Fruit fly (Drosophila melanogaster) whole organism, wandering third instar larva: ENCODE measurements around the gene PIG-C.

Source experiments
- Abd-B ChIP-seq: fragments of >200 bp; optimal IDR thresholded peaks from 2 replicates; lab custom pipeline; 2017; ENCODE audit warnings: missing biosample characterization, missing genetic modification characterization
- CG9705 ChIP-seq: fragments of 200-800 bp; sonication (Bioruptor generic); optimal IDR thresholded peaks from 2 replicates; lab custom pipeline; 2018; ENCODE audit warnings: missing biosample characterization, mild to moderate bottlenecking, missing genetic modification characterization
- Dif ChIP-seq: fragments of 200-275, 200-300 bp; sonication (Bioruptor generic); optimal IDR thresholded peaks from 2 replicates; lab custom pipeline; 2018; ENCODE audit warnings: missing biosample characterization, missing genetic modification characterization; ENCODE audit not compliant: partially characterized antibody
- GATAd ChIP-seq: sonication (Bioruptor generic); optimal IDR thresholded peaks from 2 replicates; lab custom pipeline; 2016; ENCODE audit warnings: missing biosample characterization, missing genetic modification characterization
- HLH106 ChIP-seq: fragments of 200-800 bp; optimal IDR thresholded peaks from 3 replicates; lab custom pipeline; 2019; ENCODE audit warnings: missing biosample characterization, mild to moderate bottlenecking, missing genetic modification characterization, moderate library complexity
- Hr78 ChIP-seq: fragments of >200 bp; optimal IDR thresholded peaks from 2 replicates; lab custom pipeline; 2017; ENCODE audit warnings: missing biosample characterization, missing genetic modification characterization
- Hr83 ChIP-seq: fragments of 200-300 bp; sonication (Bioruptor generic); optimal IDR thresholded peaks from 2 replicates; lab custom pipeline; 2016; ENCODE audit warnings: missing biosample characterization, mild to moderate bottlenecking, missing genetic modification characterization, moderate library complexity; ENCODE audit not compliant: poor library complexity, severe bottlenecking
- Jra ChIP-seq: sonication (Bioruptor generic); optimal IDR thresholded peaks from 2 replicates; lab custom pipeline; 2016; ENCODE audit warnings: missing biosample characterization, missing genetic modification characterization
- Mio ChIP-seq: sonication (Bioruptor generic); optimal IDR thresholded peaks from 2 replicates; lab custom pipeline; 2016; ENCODE audit warnings: missing biosample characterization, missing genetic modification characterization
- Myc ChIP-seq: fragments of >200 bp; optimal IDR thresholded peaks from 2 replicates; lab custom pipeline; 2017
- N ChIP-seq: fragments of >200 bp; optimal IDR thresholded peaks from 2 replicates; lab custom pipeline; 2018; ENCODE audit warnings: missing biosample characterization, missing external identifiers, missing genetic modification characterization
- OdsH ChIP-seq: fragments of 200-800 bp; sonication (Bioruptor generic); optimal IDR thresholded peaks from 2 replicates; lab custom pipeline; 2016; ENCODE audit warnings: missing biosample characterization, mild to moderate bottlenecking, missing genetic modification characterization
- Rel ChIP-seq, 2 experiments: fragments of 200-800 bp; sonication (Bioruptor generic) in 1 of 2; optimal IDR thresholded peaks; 2 replicates in 1 of 2; 3 replicates in 1 of 2; lab custom pipeline; 2016 to 2019; ENCODE audit warnings: mild to moderate bottlenecking in 2 of 2, missing biosample characterization in 2 of 2, missing genetic modification characterization in 2 of 2, moderate library complexity in 1 of 2
- Sp1 ChIP-seq: fragments of 200-800 bp; sonication (Bioruptor generic); optimal IDR thresholded peaks from 3 replicates; lab custom pipeline; 2019; ENCODE audit warnings: missing biosample characterization, mild to moderate bottlenecking, missing genetic modification characterization, moderate library complexity
- Vsx2 ChIP-seq: fragments of 200-300, 225-300 bp; sonication (Bioruptor generic); optimal IDR thresholded peaks from 2 replicates; lab custom pipeline; 2018; ENCODE audit warnings: missing biosample characterization, missing genetic modification characterization; ENCODE audit not compliant: partially characterized antibody
- br ChIP-seq: fragments of 200-800 bp; sonication (Bioruptor generic); optimal IDR thresholded peaks from 2 replicates; lab custom pipeline; 2016; ENCODE audit warnings: missing biosample characterization, missing genetic modification characterization
- brk ChIP-seq: fragments of 200-800 bp; sonication (Bioruptor generic); optimal IDR thresholded peaks from 2 replicates; lab custom pipeline; 2016; ENCODE audit warnings: missing biosample characterization, mild to moderate bottlenecking, missing genetic modification characterization
- dl ChIP-seq, 2 experiments: fragments of 175-275, 200-275 bp in 1 of 2; fragments of 200-275 bp in 1 of 2; sonication (Bioruptor generic); optimal IDR thresholded peaks; lab custom pipeline; 2018; ENCODE audit warnings: mild to moderate bottlenecking in 2 of 2, missing biosample characterization in 2 of 2, missing genetic modification characterization in 2 of 2, moderate library complexity in 2 of 2; ENCODE audit not compliant: partially characterized antibody in 2 of 2, insufficient read depth in 1 of 2
- dsf ChIP-seq: sonication (Bioruptor generic); optimal IDR thresholded peaks from 2 replicates; lab custom pipeline; 2016; ENCODE audit warnings: missing biosample characterization, missing genetic modification characterization, borderline replicate concordance
- ey ChIP-seq: fragments of 200-800 bp; sonication (Bioruptor generic); optimal IDR thresholded peaks from 2 replicates; lab custom pipeline; 2016; ENCODE audit warnings: missing biosample characterization, missing genetic modification characterization
- foxo ChIP-seq, 2 experiments: fragments of 200-800 bp; sonication (Bioruptor generic); optimal IDR thresholded peaks; 2 replicates in 1 of 2; 3 replicates in 1 of 2; lab custom pipeline; 2016 to 2017; ENCODE audit warnings: missing biosample characterization in 2 of 2, missing genetic modification characterization in 2 of 2
- h ChIP-seq: fragments of 200-800 bp; sonication (Bioruptor generic); optimal IDR thresholded peaks from 3 replicates; lab custom pipeline; 2016; ENCODE audit warnings: missing biosample characterization, mild to moderate bottlenecking, missing genetic modification characterization
- jim ChIP-seq: fragments of 175-275, 200-325 bp; sonication (Bioruptor generic); optimal IDR thresholded peaks from 2 replicates; lab custom pipeline; 2016; ENCODE audit warnings: missing biosample characterization, mild to moderate bottlenecking, missing genetic modification characterization
- lola ChIP-seq: fragments of >200 bp; optimal IDR thresholded peaks from 2 replicates; lab custom pipeline; 2017; ENCODE audit warnings: missing biosample characterization, missing genetic modification characterization
- pan ChIP-seq: fragments of >200 bp; optimal IDR thresholded peaks from 2 replicates; lab custom pipeline; 2017
- rgr ChIP-seq: fragments of 200-800 bp; sonication (Bioruptor generic); optimal IDR thresholded peaks from 3 replicates; lab custom pipeline; 2016; ENCODE audit warnings: missing biosample characterization, mild to moderate bottlenecking, missing genetic modification characterization
- sage ChIP-seq: fragments of 200-800 bp; sonication (Bioruptor generic); optimal IDR thresholded peaks from 2 replicates; lab custom pipeline; 2016; ENCODE audit warnings: missing biosample characterization, mild to moderate bottlenecking, missing genetic modification characterization
- sv ChIP-seq: fragments of 200-800 bp; sonication (Bioruptor generic); optimal IDR thresholded peaks from 3 replicates; lab custom pipeline; 2016; ENCODE audit warnings: missing biosample characterization, missing genetic modification characterization

The PIG-C gene

DNA sequence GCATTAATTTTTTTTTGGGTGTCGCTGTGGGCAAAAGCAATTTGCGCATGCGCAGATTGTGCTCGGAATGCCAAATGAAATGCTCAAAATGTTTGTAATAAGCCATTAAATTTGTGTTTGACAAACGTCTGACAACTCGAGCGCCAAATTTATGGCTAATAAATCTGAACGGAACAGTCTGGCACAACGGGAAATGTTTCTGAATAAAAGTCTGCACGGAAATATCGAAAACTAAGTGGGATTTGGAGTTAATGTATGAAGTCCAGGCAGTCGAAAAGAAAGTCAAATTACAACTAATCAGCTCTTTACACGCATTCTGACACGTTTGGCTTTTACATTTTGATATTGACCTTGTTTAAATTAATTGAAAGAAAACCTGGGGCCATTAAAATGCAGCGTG is 27.9 kb downstream of the PIG-C start, which contains the start of gene CG12009:
Gene CG12009, plus strand, starts transcription at position 301 of the 400 bp plus-strand sequence.
- TF ChIP-seq dsf (no peak), pan (lab: Kevin White, UChicago) (no peak), h (no peak), Hr83 (GFP tag; lab: Kevin White, UChicago) (no peak), Sp1 (GFP tag; lab: Kevin White, UChicago) (no peak), Abd-B (GFP tag; lab: Kevin White, UChicago) (no peak), lola (GFP tag; lab: Kevin White, UChicago) (no peak), Hr78 (GFP tag; lab: Kevin White, UChicago) (no peak), Dif (no peak), CG9705 (GFP tag; lab: Kevin White, UChicago) (no peak), jim (GFP tag; lab: Kevin White, UChicago) (no peak)

DNA sequence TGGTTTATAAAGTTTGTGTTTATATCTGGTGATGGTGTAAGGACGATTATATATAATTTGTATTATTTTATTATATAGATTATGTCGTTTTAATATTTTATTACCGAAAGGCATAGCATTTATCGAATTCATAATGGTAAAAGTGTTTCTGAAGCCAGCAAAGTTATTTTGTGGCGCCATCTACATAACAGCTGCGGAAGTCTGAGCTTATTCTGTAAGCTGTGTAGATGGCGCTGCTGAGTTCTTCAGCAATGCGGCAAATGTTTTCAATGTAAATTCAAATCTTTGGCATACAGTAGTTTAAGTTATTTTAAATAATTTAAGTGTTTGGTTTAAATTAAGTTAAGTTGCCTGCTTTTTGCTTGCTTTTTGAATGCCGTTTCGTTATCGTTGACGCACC is 30.6 kb downstream of the PIG-C start:
- peak; percentile 8 for TF ChIP-seq Myc (lab: Kevin White, UChicago)
- TF ChIP-seq br (GFP tag; lab: Kevin White, UChicago): no peak
- peak; percentile 9 for TF ChIP-seq HLH106 (tag; lab: Kevin White, UChicago)
- peak in 1 of 2 experiments; percentile 4 for TF ChIP-seq foxo (GFP tag; optimal IDR thresholded peaks at IDR 0.05; lab: Kevin White, UChicago)
- TF ChIP-seq dl (GFP tag; optimal IDR thresholded peaks at IDR 0.05; lab: Kevin White, UChicago; ENCODE audit: insufficient read depth in 1 of 2, partially characterized antibody in 2 of 2): no peak

- TF ChIP-seq sv (GFP tag; lab: Kevin White, UChicago) (no peak), sage (no peak), ey (GFP tag; lab: Kevin White, UChicago) (no peak)
Observed at dm6 chr3L:3284900-3285299, 34.1 kb downstream of the PIG-C start.

DNA sequence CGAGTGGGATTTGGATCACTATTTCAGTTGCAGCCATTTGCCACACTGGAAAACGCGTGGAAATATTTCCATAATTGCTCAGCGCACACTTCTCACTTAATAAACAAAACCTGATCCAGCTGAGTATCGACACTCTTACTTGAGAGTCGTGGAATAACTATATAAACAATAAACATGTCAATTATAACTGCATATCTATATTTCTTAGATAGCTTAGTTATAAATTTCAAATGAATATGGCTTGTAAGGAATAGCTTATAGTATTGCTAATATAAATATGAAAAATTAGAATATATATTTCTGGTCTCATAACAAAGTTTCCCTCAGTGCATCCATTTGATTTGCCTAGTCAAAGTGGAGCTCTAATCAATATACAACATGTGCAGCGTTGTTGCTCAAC is 35.8 kb downstream of the PIG-C start:
- TF ChIP-seq Abd-B (GFP tag; lab: Kevin White, UChicago): no peak

- TF ChIP-seq Dif: no peak
- no peak for TF ChIP-seq Sp1 (GFP tag; lab: Kevin White, UChicago)
- TF ChIP-seq Myc (lab: Kevin White, UChicago): no peak
- no peak for TF ChIP-seq OdsH
- TF ChIP-seq GATAd (GFP tag; lab: Kevin White, UChicago): no peak
- TF ChIP-seq ey (GFP tag; lab: Kevin White, UChicago): no peak
- TF ChIP-seq br (GFP tag; lab: Kevin White, UChicago): no peak
- TF ChIP-seq Mio (GFP tag; lab: Kevin White, UChicago): no peak
- TF ChIP-seq brk (GFP tag; lab: Kevin White, UChicago): no peak
- TF ChIP-seq Jra (GFP tag; lab: Kevin White, UChicago): no peak
- TF ChIP-seq Vsx2 (GFP tag; lab: Kevin White, UChicago): no peak
- no peak for TF ChIP-seq h
Observed at dm6 chr3L:3279930-3280329, 39.1 kb downstream of the PIG-C start, which contains the start of gene CG12017. CG12017 (plus strand) TSS chr3L:3280239.

- TF ChIP-seq Vsx2 (GFP tag; lab: Kevin White, UChicago) (peak; percentile 73), Myc (lab: Kevin White, UChicago) (peak; percentile 45), N (peak; percentile 29), sv (GFP tag; lab: Kevin White, UChicago) (no peak), rgr (GFP tag; lab: Kevin White, UChicago) (no peak)
Observed at dm6 chr3L:3276930-3277329, 42.1 kb downstream of the PIG-C start.

DNA sequence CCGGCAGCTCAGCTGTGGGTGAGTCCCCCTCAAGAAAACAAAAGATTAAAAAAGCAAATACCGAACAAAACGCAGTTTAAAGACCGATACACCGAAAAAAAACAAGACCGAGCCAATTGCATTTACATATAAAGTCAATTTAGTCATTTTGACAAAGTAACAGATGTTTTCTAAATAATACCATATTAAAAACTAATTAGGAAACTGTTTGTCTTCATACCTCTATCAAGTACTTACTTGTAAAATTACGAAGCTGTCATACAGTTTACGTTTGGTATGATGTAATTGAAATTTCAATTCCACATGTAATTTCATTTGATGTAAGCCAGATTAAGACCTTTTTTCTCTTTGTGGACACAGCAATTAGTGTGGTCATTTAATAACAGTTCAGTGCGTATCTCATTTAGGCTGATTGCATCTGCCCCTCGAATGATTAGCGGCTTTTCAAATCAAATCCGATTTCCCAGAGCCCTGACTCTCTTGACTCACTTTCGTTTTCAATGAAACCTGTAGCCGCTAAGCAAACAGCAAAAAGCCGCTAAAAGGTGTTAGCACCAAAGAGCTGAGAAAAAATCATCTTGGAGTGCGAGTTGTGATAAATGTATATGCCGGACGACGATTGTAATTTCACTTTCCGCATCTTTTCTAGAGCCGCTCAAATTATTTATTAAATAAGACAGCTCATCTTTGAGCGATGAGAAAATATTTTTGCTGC is 44.4 kb downstream of the PIG-C start:
- TF ChIP-seq rgr (GFP tag; lab: Kevin White, UChicago) (no peak), Rel (GFP tag; optimal IDR thresholded peaks at IDR 0.05; lab: Kevin White, UChicago) (no peak), Rel (tag; optimal IDR thresholded peaks at IDR 0.05; lab: Kevin White, UChicago) (peak; percentile 8)
